Fruit fly (Drosophila melanogaster): ENCODE data around the gene narya.

DNA sequence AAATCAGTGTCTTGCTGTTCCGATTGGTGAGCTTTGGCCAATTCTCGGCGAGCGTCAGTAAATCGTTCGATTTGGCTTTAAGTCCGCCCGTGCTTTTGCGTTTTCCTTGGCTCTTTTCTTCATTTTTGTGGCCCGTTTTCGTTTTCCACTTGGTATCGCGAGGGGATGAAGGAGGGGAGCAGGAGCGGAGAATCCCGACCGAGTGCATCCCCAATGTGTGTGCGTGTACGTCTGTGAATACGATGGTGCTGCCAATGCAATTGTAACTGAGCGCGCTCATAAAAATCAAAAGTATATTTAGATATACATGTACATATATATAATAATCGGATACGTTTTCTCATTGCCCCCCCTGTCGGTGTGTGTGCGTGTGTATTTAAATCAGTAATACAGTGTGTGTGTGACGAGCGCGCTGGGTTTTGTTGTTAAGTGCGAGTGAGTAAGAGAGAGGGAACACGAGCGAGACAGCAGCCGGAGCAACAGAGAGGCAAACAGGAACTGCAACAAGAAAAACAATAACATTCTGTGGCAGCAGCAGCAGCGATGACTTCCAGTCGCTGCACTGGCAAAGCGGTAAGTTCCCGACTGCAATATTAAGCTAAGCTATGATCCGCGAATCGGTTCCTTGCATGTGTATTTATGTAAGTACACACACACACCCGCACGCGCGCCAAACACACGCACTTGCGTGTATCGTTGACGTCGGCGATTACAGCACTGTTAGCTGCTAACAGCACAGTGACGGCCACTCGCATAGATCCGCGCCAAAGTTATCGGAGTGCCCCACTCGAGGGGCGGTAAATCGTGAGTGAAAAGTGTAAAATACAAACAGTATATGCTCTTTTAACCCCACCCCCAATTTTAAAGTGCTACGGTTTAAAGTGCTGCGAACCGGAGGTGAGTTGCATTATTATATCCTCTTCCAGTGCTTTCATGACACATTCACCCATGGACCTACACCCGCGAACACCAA, 21.0 kb downstream of the narya start:
- TF ChIP-seq CG14655 (GFP tag; optimal IDR thresholded peaks at IDR 0.05) (no peak), D1 (tag; optimal IDR thresholded peaks at IDR 0.05) (no peak), CG4496 (GFP tag; IDR thresholded peaks at IDR 0.05) (peak; percentile 80; the same call in 2 of the 3 replicates), CG13204 (GFP tag; optimal IDR thresholded peaks at IDR 0.05) (peak; percentile 16), CG10348 (GFP tag; IDR thresholded peaks at IDR 0.05) (no peak), Snoo (tag; optimal IDR thresholded peaks at IDR 0.05) (peak; percentile 60), Ets98B (GFP tag; IDR thresholded peaks at IDR 0.05) (peak; percentile 76)
